Worm (Caenorhabditis elegans) whole organism, L1 larva: ENCODE results near the gene C12D5.3.

Experiments
- C04F5.9 ChIP-seq: sonication (generic microtip); optimal IDR thresholded peaks from 2 replicates; lab custom pipeline; 2016; ENCODE audit warnings: missing genetic modification characterization, missing compliant biosample characterization
- Y116A8C.19 ChIP-seq: sonication (generic microtip); optimal IDR thresholded peaks from 2 replicates; lab custom pipeline; 2016; ENCODE audit warnings: missing compliant biosample characterization, missing genetic modification characterization, borderline replicate concordance
- alr-1 ChIP-seq: fragments of 200-800 bp; sonication (Bioruptor generic); optimal IDR thresholded peaks from 2 replicates; lab custom pipeline; 2018; ENCODE audit warnings: borderline replicate concordance, mild to moderate bottlenecking, missing genetic modification characterization, missing compliant biosample characterization
- aly-2 ChIP-seq: fragments of 150-350 bp; optimal IDR thresholded peaks from 2 replicates; lab custom pipeline; 2014; ENCODE audit warnings: missing biosample characterization, missing genetic modification characterization
- ama-1 ChIP-seq: fragments of 150-350 bp; optimal IDR thresholded peaks from 2 replicates; lab custom pipeline; 2014
- blmp-1 ChIP-seq: fragments of 150-350 bp; optimal IDR thresholded peaks from 2 replicates; lab custom pipeline; 2014; ENCODE audit warnings: missing biosample characterization, missing genetic modification characterization
- dpl-1 ChIP-seq, 3 experiments: fragments of 150-350 bp in 2 of 3; sonication (generic microtip) in 1 of 3; optimal IDR thresholded peaks; 2 replicates each; lab custom pipeline; 2014 to 2017; ENCODE audit warnings: missing biosample characterization in 3 of 3, missing genetic modification characterization in 3 of 3, missing genetic modification reagents in 3 of 3
- efl-1 ChIP-seq, 4 experiments: fragments of 150-350 bp; optimal IDR thresholded peaks in 3 of 4; peaks in 1 of 4; 1 replicate in 1 of 4; 2 replicates in 3 of 4; lab custom pipeline; 2014; ENCODE audit warnings: missing biosample characterization in 2 of 4, missing genetic modification characterization in 2 of 4, missing genetic modification reagents in 2 of 4
- fkh-10 ChIP-seq: sonication (generic microtip); optimal IDR thresholded peaks from 2 replicates; lab custom pipeline; 2017; ENCODE audit warnings: missing biosample characterization, missing genetic modification reagents, missing genetic modification characterization
- fkh-4 ChIP-seq: sonication (generic microtip); optimal IDR thresholded peaks from 2 replicates; lab custom pipeline; 2016; ENCODE audit warnings: missing compliant biosample characterization, missing genetic modification characterization, borderline replicate concordance
- grh-1 ChIP-seq: fragments of 200-800 bp; sonication (Bioruptor generic); IDR thresholded peaks from 2 replicates; pipeline ENCODE4 v1.3.6; 2022; ENCODE audit warnings: missing genetic modification reagents, missing genetic modification characterization, missing compliant biosample characterization
- hlh-4 ChIP-seq: sonication (generic microtip); optimal IDR thresholded peaks from 2 replicates; lab custom pipeline; 2016; ENCODE audit warnings: mild to moderate bottlenecking, missing genetic modification characterization, missing compliant biosample characterization
- irx-1 ChIP-seq: sonication (generic microtip); optimal IDR thresholded peaks from 2 replicates; lab custom pipeline; 2016; ENCODE audit warnings: missing genetic modification characterization, missing compliant biosample characterization
- lin-14 ChIP-seq: fragments of 200-800 bp; sonication (Bioruptor generic); optimal IDR thresholded peaks from 2 replicates; lab custom pipeline; 2018; ENCODE audit warnings: mild to moderate bottlenecking, missing genetic modification characterization, moderate library complexity, missing compliant biosample characterization
- lin-15B ChIP-seq: fragments of 150-350 bp; sonication (generic microtip); optimal IDR thresholded peaks from 3 replicates; lab custom pipeline; 2014; ENCODE audit warnings: missing biosample characterization, missing genetic modification characterization
- lin-39 ChIP-seq: fragments of 150-350 bp; optimal IDR thresholded peaks from 2 replicates; lab custom pipeline; 2014; ENCODE audit warnings: missing biosample characterization, missing genetic modification reagents, missing genetic modification characterization
- lsy-2 ChIP-seq, 2 experiments: fragments of 150-350 bp; optimal IDR thresholded peaks; 2 replicates each; lab custom pipeline; 2014; ENCODE audit warnings: missing biosample characterization in 2 of 2, missing genetic modification characterization in 2 of 2
- mab-9 ChIP-seq: fragments of 200-800 bp; sonication (Bioruptor generic); IDR thresholded peaks from 2 replicates; pipeline ENCODE4 v1.3.6; 2022; ENCODE audit warnings: missing genetic modification reagents, missing genetic modification characterization, missing compliant biosample characterization
- mdl-1 ChIP-seq, 2 experiments: fragments of 150-350 bp; optimal IDR thresholded peaks; 2 replicates each; lab custom pipeline; 2014 to 2017; ENCODE audit warnings: missing biosample characterization in 2 of 2, missing genetic modification characterization in 2 of 2, inconsistent platforms in 1 of 2
- mef-2 ChIP-seq: fragments of 150-350 bp; optimal IDR thresholded peaks from 2 replicates; lab custom pipeline; 2014; ENCODE audit warnings: missing biosample characterization, missing genetic modification characterization
- nhr-20 ChIP-seq: sonication (generic microtip); optimal IDR thresholded peaks from 2 replicates; lab custom pipeline; 2016; ENCODE audit warnings: mild to moderate bottlenecking, missing genetic modification characterization, missing compliant biosample characterization
- nhr-71 ChIP-seq: sonication (generic microtip); optimal IDR thresholded peaks from 2 replicates; lab custom pipeline; 2016; ENCODE audit warnings: mild to moderate bottlenecking, missing genetic modification characterization, moderate library complexity, missing compliant biosample characterization
- nhr-76 ChIP-seq: sonication (generic microtip); optimal IDR thresholded peaks from 2 replicates; lab custom pipeline; 2017; ENCODE audit warnings: missing biosample characterization, missing genetic modification characterization
- nhr-84 ChIP-seq: sonication (generic microtip); optimal IDR thresholded peaks from 2 replicates; lab custom pipeline; 2017; ENCODE audit warnings: missing biosample characterization, missing genetic modification characterization
- nhr-85 ChIP-seq: sonication (generic microtip); peaks from one replicate; lab custom pipeline; 2016; ENCODE audit warnings: missing genetic modification characterization, inconsistent platforms, missing compliant biosample characterization
- nhr-90 ChIP-seq: sonication (generic microtip); optimal IDR thresholded peaks from 2 replicates; lab custom pipeline; 2016; ENCODE audit warnings: mild to moderate bottlenecking, missing genetic modification characterization, missing compliant biosample characterization; ENCODE audit not compliant: poor library complexity
- pqm-1 ChIP-seq: sonication (generic microtip); optimal IDR thresholded peaks from 3 replicates; lab custom pipeline; 2017; ENCODE audit warnings: missing biosample characterization, missing genetic modification characterization
- rnt-1 ChIP-seq: sonication (generic microtip); optimal IDR thresholded peaks from 2 replicates; lab custom pipeline; 2016; ENCODE audit warnings: mild to moderate bottlenecking, missing genetic modification characterization, moderate library complexity, missing compliant biosample characterization
- sox-4 ChIP-seq: sonication (generic microtip); optimal IDR thresholded peaks from 2 replicates; lab custom pipeline; 2016; ENCODE audit warnings: missing genetic modification characterization, missing compliant biosample characterization
- swsn-7 ChIP-seq: sonication (generic microtip); optimal IDR thresholded peaks from 2 replicates; lab custom pipeline; 2016; ENCODE audit warnings: missing genetic modification characterization, missing compliant biosample characterization
- tbx-2 ChIP-seq: sonication (generic microtip); optimal IDR thresholded peaks from 2 replicates; lab custom pipeline; 2016; ENCODE audit warnings: missing genetic modification characterization, missing compliant biosample characterization
- tlp-1 ChIP-seq: fragments of 150-350 bp; optimal IDR thresholded peaks from 2 replicates; lab custom pipeline; 2014; ENCODE audit warnings: missing biosample characterization, missing genetic modification characterization
- unc-86 ChIP-seq: sonication (generic microtip); optimal IDR thresholded peaks from 2 replicates; lab custom pipeline; 2016; ENCODE audit warnings: missing genetic modification characterization, missing compliant biosample characterization
- vab-15 ChIP-seq: sonication (generic microtip); optimal IDR thresholded peaks from 2 replicates; lab custom pipeline; 2017; ENCODE audit warnings: missing genotype, mild to moderate bottlenecking, missing genetic modification characterization, missing compliant biosample characterization

C12D5.3 gene

ce11 chrV:7641718-7642117 is 34.3 kb upstream of the C12D5.3 start:
- TF ChIP-seq mdl-1 (tag; optimal IDR thresholded peaks at IDR 0.05; lab: Kevin White, UChicago) (no peak), lin-39 (tag; lab: Kevin White, UChicago) (no peak), swsn-7 (tag; lab: Kevin White, UChicago) (no peak), nhr-20 (tag; lab: Kevin White, UChicago) (no peak), ama-1 (lab: Kevin White, UChicago) (no peak)

- no peak for TF ChIP-seq tbx-2
- no peak for TF ChIP-seq nhr-84 (tag; lab: Kevin White, UChicago)
- no peak for TF ChIP-seq fkh-4 (tag; lab: Kevin White, UChicago)
- no peak for TF ChIP-seq irx-1
- TF ChIP-seq dpl-1 (GFP tag; optimal IDR thresholded peaks at IDR 0.05; lab: Kevin White, UChicago) = no peak
- TF ChIP-seq mef-2 (tag; lab: Kevin White, UChicago) = no peak
These were observed 32.6 kb upstream of the C12D5.3 start, which contains the start of gene F07C4.11 for ce11 chrV:7643416-7643815. Gene F07C4.11 (minus strand): TSS chrV:7643516.

- TF ChIP-seq grh-1 (GFP tag; lab: Robert Waterston, UW) (no peak), blmp-1 (tag; lab: Kevin White, UChicago) (no peak), pqm-1 (tag; lab: Kevin White, UChicago) (no peak), hlh-4 (tag; lab: Kevin White, UChicago) (no peak), mab-9 (GFP tag; lab: Robert Waterston, UW) (no peak), aly-2 (no peak), nhr-76 (tag; lab: Kevin White, UChicago) (no peak), mef-2 (tag; lab: Kevin White, UChicago) (no peak), sox-4 (no peak), rnt-1 (no peak)
These were observed 30.6 kb upstream of the C12D5.3 start, which contains the start of gene str-47 for ce11 chrV:7645454-7645853. Gene str-47 (plus strand): TSS chrV:7645754.

- TF ChIP-seq efl-1 (optimal IDR thresholded peaks at IDR 0.05; lab: Kevin White, UChicago) = no peak
- peak in 1 of 2 experiments; percentile 57 for TF ChIP-seq efl-1 (GFP tag; optimal IDR thresholded peaks at IDR 0.05 in 1 of 2; lab: Kevin White, UChicago)
- no peak for TF ChIP-seq mef-2 (tag; lab: Kevin White, UChicago)
These were observed 28.9 kb upstream of the C12D5.3 start for ce11 chrV:7647147-7647546.

- TF ChIP-seq fkh-10 (GFP tag; lab: Kevin White, UChicago) (no peak), unc-86 (tag; lab: Kevin White, UChicago) (no peak), lin-39 (tag; lab: Kevin White, UChicago) (no peak), nhr-20 (tag; lab: Kevin White, UChicago) (no peak), nhr-90 (tag; lab: Kevin White, UChicago) (no peak), tlp-1 (no peak), lin-15B (tag; lab: Kevin White, UChicago) (no peak), alr-1 (no peak), nhr-85 (tag; lab: Kevin White, UChicago) (no peak), Y116A8C.19 (tag; lab: Kevin White, UChicago) (no peak), C04F5.9 (tag; lab: Kevin White, UChicago) (no peak), vab-15 (tag; lab: Kevin White, UChicago) (no peak), nhr-71 (tag; lab: Kevin White, UChicago) (no peak), lin-14 (GFP tag; lab: Kevin White, UChicago) (no peak), lsy-2 (tag; optimal IDR thresholded peaks at IDR 0.05; lab: Kevin White, UChicago) (no peak)
These were observed 26.0 kb upstream of the C12D5.3 start for ce11 chrV:7649963-7650362.
